Worm (Caenorhabditis elegans) whole organism, early embryonic: ENCODE results near the gene vab-8.

ENCODE experiments used
- B0310.2 ChIP-seq: sonication (generic microtip); optimal IDR thresholded peaks from 2 replicates; lab custom pipeline; 2016; ENCODE audit warnings: mild to moderate bottlenecking, missing genetic modification characterization, missing compliant biosample characterization
- F13C5.2 ChIP-seq: sonication (generic microtip); optimal IDR thresholded peaks from 2 replicates; lab custom pipeline; 2017; ENCODE audit warnings: mild to moderate bottlenecking, missing genetic modification characterization, inconsistent platforms, missing compliant biosample characterization
- aly-1 ChIP-seq: sonication (generic microtip); optimal IDR thresholded peaks from 2 replicates; lab custom pipeline; 2016; ENCODE audit warnings: missing genetic modification characterization, missing compliant biosample characterization
- ama-1 ChIP-seq: fragments of 150-350 bp; optimal IDR thresholded peaks from 2 replicates; lab custom pipeline; 2014
- ceh-13 ChIP-seq: fragments of 200-800 bp; sonication (Bioruptor generic); optimal IDR thresholded peaks from 2 replicates; lab custom pipeline; 2018; ENCODE audit warnings: mild to moderate bottlenecking, missing genetic modification characterization, missing compliant biosample characterization
- ceh-36 ChIP-seq: sonication (generic microtip); optimal IDR thresholded peaks from 2 replicates; lab custom pipeline; 2016; ENCODE audit warnings: missing genetic modification characterization, inconsistent platforms, missing compliant biosample characterization
- ets-7 ChIP-seq: sonication (generic microtip); optimal IDR thresholded peaks from 2 replicates; lab custom pipeline; 2016; ENCODE audit warnings: missing genotype, missing genetic modification characterization, missing compliant biosample characterization
- flt-1 ChIP-seq: fragments of 200-800 bp; sonication (Bioruptor generic); IDR thresholded peaks from 2 replicates; pipeline ENCODE4 v1.3.6; 2022; ENCODE audit warnings: missing genetic modification characterization, missing compliant biosample characterization
- hmbx-1 ChIP-seq: sonication (generic microtip); optimal IDR thresholded peaks from 2 replicates; lab custom pipeline; 2016; ENCODE audit warnings: mild to moderate bottlenecking, missing genetic modification characterization, missing compliant biosample characterization
- hmg-4 ChIP-seq: fragments of 200-800 bp; sonication (Bioruptor generic); optimal IDR thresholded peaks from 2 replicates; lab custom pipeline; 2018; ENCODE audit warnings: mild to moderate bottlenecking, missing genetic modification characterization, missing compliant biosample characterization
- hnd-1 ChIP-seq: sonication (generic microtip); optimal IDR thresholded peaks from 2 replicates; lab custom pipeline; 2016; ENCODE audit warnings: missing genetic modification characterization, missing compliant biosample characterization
- pes-1 ChIP-seq: fragments of 200-800 bp; sonication (Bioruptor generic); IDR thresholded peaks from 2 replicates; pipeline ENCODE4 v1.3.6; 2022; ENCODE audit warnings: missing genetic modification reagents, missing genetic modification characterization, missing compliant biosample characterization
- scrt-1 ChIP-seq: fragments of 200-800 bp; sonication (Bioruptor generic); IDR thresholded peaks from 2 replicates; pipeline ENCODE4 v1.3.6; 2022; ENCODE audit warnings: missing genetic modification characterization, missing compliant biosample characterization
- sea-1 ChIP-seq: fragments of 200-800 bp; sonication (Bioruptor generic); conservative IDR thresholded peaks from 2 replicates; pipeline ENCODE4 v1.3.6; 2022; ENCODE audit warnings: missing genetic modification characterization, missing compliant biosample characterization
- tbx-11 ChIP-seq: fragments of 200-800 bp; sonication (Bioruptor generic); IDR thresholded peaks from 2 replicates; pipeline ENCODE4 v1.3.6; 2022; ENCODE audit warnings: missing genetic modification characterization, missing compliant biosample characterization
- tbx-37 ChIP-seq: fragments of 200-800 bp; sonication (Bioruptor generic); conservative IDR thresholded peaks from 2 replicates; pipeline ENCODE4 v1.3.6; 2022; ENCODE audit warnings: missing genetic modification reagents, missing genetic modification characterization, missing compliant biosample characterization
- tra-4 ChIP-seq: sonication (generic microtip); optimal IDR thresholded peaks from 2 replicates; lab custom pipeline; 2017; ENCODE audit warnings: missing genetic modification characterization, missing compliant biosample characterization

Gene vab-8

DNA sequence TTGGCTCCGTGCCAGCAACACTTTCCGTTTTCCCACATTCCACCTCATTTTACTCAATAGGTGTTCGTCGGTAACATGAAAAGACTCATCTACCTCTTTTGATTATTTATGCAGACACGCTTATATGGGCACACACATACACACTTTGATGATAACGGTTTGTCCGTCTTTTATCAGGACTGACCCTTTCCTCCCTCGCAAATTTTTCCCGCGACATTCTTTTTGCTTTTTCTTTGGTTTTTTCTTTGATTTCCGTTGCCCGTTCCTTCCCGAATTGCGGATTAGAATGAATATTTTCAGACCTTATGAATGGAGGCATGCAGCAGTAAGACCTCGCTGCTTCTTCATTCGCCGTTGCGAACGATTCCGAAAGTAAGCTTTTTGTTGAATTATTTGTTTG lies at the start of gene vab-8:
vab-8 (plus strand) TSS at position 301 of the 400 bp plus-strand sequence.
- no peak for TF ChIP-seq ama-1
- no peak for TF ChIP-seq sea-1
- TF ChIP-seq tbx-37 (GFP tag; lab: Robert Waterston, UW), result no peak
- TF ChIP-seq F13C5.2 (tag; lab: Kevin White, UChicago), result no peak
- TF ChIP-seq tra-4 (tag; lab: Kevin White, UChicago), result no peak
- no peak for TF ChIP-seq hnd-1 (tag; lab: Kevin White, UChicago)
- no peak for TF ChIP-seq tbx-11 (GFP tag; lab: Robert Waterston, UW)
- no peak for TF ChIP-seq flt-1 (GFP tag; lab: Robert Waterston, UW)
- no peak for TF ChIP-seq scrt-1 (GFP tag; lab: Robert Waterston, UW)
- TF ChIP-seq hmbx-1 (tag; lab: Kevin White, UChicago), result no peak
- no peak for TF ChIP-seq pes-1 (GFP tag; lab: Robert Waterston, UW)
- no peak for TF ChIP-seq ceh-36 (tag; lab: Kevin White, UChicago)
- no peak for TF ChIP-seq aly-1 (tag; lab: Kevin White, UChicago)
- no peak for TF ChIP-seq ets-7 (tag; lab: Kevin White, UChicago)
- TF ChIP-seq B0310.2 (tag; lab: Kevin White, UChicago), result no peak
- TF ChIP-seq ceh-13 (GFP tag; lab: Kevin White, UChicago), result no peak
- no peak for TF ChIP-seq hmg-4

DNA sequence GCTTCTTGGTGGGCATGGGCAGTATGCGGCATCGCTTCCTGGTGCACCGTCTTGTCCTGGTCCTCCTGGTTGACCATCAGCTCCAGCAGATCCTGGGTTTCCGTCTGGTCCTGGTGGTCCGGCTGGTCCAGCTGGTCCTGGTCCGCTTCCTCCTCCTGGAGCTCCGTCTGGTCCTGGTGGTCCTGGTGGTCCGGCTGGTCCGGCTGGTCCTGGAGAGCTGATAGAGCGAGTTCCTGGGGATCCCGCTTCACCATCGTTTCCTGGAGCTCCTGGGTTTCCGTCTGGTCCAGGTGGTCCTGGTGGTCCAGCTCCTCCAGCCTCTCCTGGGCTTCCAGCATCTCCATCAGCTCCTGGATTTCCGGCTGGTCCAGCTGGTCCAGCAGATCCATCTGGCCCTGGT lies 46.1 kb upstream of the vab-8 start:
- TF ChIP-seq B0310.2 (tag; lab: Kevin White, UChicago) (no peak), aly-1 (tag; lab: Kevin White, UChicago) (peak; percentile 8)

DNA sequence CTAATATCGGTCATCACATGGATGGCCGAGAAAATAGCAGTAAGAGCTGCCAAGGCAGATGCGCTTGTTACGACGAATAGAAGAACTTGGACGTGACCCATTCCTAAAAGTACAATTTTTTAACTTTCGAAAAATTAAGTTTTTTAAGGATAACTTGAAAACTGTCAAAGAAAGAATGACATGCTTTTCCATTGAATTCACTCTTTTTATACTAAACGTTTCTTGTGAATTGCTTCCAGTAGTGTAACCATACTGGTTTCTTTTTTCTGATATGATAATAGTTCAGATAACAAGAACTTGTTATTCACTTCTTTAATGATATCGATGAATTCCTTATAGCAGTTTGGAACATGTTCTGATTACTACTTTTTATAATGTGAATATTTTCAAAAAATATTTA lies 45.5 kb upstream of the vab-8 start, which contains the start of gene col-37:
col-37 (minus strand) TSS at position 101 of the 400 bp plus-strand sequence.
- no peak for TF ChIP-seq ceh-13 (GFP tag; lab: Kevin White, UChicago)
- TF ChIP-seq pes-1 (GFP tag; lab: Robert Waterston, UW), result no peak
- TF ChIP-seq flt-1 (GFP tag; lab: Robert Waterston, UW), result no peak
- TF ChIP-seq hnd-1 (tag; lab: Kevin White, UChicago), result no peak
- TF ChIP-seq ama-1, result no peak
- no peak for TF ChIP-seq tbx-37 (GFP tag; lab: Robert Waterston, UW)
- TF ChIP-seq hmg-4, result no peak
- TF ChIP-seq hmbx-1 (tag; lab: Kevin White, UChicago), result no peak
- TF ChIP-seq sea-1, result no peak
- no peak for TF ChIP-seq F13C5.2 (tag; lab: Kevin White, UChicago)
- no peak for TF ChIP-seq tbx-11 (GFP tag; lab: Robert Waterston, UW)
- TF ChIP-seq ceh-36 (tag; lab: Kevin White, UChicago), result no peak
- TF ChIP-seq tra-4 (tag; lab: Kevin White, UChicago), result no peak
- no peak for TF ChIP-seq B0310.2 (tag; lab: Kevin White, UChicago)
- TF ChIP-seq ets-7 (tag; lab: Kevin White, UChicago), result no peak
- TF ChIP-seq aly-1 (tag; lab: Kevin White, UChicago), result no peak
- TF ChIP-seq scrt-1 (GFP tag; lab: Robert Waterston, UW), result no peak

DNA sequence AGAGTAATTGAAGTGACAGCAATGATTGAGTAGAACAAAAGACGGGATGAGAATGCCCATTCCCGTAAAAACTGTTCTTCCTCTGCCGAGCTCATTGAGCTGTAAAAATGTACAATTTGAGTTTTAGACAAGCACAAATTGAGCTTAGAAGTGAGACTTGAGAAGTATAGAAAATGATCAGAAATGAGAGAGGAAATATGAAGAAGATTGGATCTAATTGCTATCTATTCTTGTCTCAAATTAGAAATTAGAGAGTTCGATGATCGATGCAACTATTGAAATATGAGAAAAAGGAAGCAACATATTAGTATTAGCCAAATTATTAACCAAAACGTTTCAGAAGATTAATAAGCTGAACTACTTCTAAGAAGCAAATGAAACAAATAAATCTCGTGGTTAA lies 43.0 kb upstream of the vab-8 start, which contains the start of gene ZK863.1:
ZK863.1 (minus strand) TSS at position 101 of the 400 bp plus-strand sequence.
- no peak for TF ChIP-seq sea-1
- TF ChIP-seq ceh-13 (GFP tag; lab: Kevin White, UChicago), result no peak
- no peak for TF ChIP-seq ceh-36 (tag; lab: Kevin White, UChicago)

DNA sequence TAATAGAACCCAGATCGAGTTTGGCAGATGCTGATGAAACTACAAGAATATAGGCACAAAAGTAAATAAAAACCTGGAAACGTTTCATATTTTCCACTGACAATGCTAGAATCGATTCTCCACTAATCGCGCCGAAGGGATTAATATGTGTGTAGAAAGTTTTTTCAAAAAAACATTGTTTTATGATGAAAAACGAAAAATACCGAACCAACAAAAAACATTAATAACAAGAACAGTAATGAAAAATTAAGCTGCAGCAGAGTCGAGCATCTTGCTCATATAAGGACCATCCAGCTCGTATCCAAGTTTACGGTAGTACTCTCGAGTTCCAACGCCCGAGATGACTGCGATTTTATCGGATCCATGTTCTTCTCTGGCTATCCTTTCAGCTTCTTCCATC lies 33.8 kb upstream of the vab-8 start, which contains the start of gene clec-224:
clec-224 (minus strand) TSS at position 101 of the 400 bp plus-strand sequence.
- TF ChIP-seq ceh-13 (GFP tag; lab: Kevin White, UChicago), result no peak
- TF ChIP-seq ceh-36 (tag; lab: Kevin White, UChicago), result peak; percentile 9
- TF ChIP-seq scrt-1 (GFP tag; lab: Robert Waterston, UW), result no peak

DNA sequence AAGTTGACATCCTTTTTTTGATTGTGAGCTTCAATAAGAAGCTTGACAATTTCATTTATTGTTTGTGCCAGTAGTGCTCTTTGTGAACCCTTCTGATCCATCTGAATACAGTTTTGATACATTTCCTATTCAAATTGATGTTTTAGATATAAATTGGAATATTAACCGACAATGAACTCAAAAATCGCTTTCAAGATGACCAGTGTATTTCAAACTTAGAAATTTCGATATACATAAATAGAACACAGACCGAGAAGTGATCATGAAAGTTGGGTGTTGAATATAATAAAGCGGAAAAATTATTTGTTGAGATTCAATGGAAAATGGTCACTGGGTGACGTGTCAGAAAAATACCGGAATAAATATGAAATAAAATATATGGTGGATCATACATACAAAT lies 31.8 kb upstream of the vab-8 start, which contains the start of gene elpc-3:
elpc-3 (minus strand) TSS at position 101 of the 400 bp plus-strand sequence.
- TF ChIP-seq B0310.2 (tag; lab: Kevin White, UChicago) (no peak), sea-1 (no peak), flt-1 (GFP tag; lab: Robert Waterston, UW) (no peak), hmg-4 (no peak), ceh-36 (tag; lab: Kevin White, UChicago) (no peak), hmbx-1 (tag; lab: Kevin White, UChicago) (no peak), pes-1 (GFP tag; lab: Robert Waterston, UW) (no peak), ceh-13 (GFP tag; lab: Kevin White, UChicago) (no peak), ama-1 (no peak), tbx-11 (GFP tag; lab: Robert Waterston, UW) (no peak)

DNA sequence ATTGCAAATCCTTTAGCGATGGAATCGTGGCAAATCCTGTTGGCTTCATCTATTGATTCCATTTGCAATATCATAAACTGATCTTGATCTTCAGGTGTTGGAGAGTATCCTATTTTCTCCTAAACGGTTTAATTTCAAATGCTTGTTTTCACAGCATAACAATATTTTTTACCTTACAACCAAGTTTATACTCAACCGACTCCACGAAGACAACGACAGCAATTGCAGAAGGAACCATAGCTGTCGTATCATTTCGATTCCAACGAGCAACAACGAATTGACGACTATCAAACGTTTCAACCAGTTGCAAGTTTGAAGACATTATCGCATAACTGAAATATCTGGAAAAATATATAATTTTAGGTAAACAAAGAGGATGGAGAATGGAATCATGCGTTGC lies 29.3 kb upstream of the vab-8 start, which contains the start of gene usip-1:
usip-1 (minus strand) TSS at position 341 of the 400 bp plus-strand sequence.
- TF ChIP-seq ceh-36 (tag; lab: Kevin White, UChicago) (no peak), sea-1 (no peak), ama-1 (no peak), hmg-4 (no peak), aly-1 (tag; lab: Kevin White, UChicago) (no peak), pes-1 (GFP tag; lab: Robert Waterston, UW) (no peak), hnd-1 (tag; lab: Kevin White, UChicago) (no peak), F13C5.2 (tag; lab: Kevin White, UChicago) (no peak), ceh-13 (GFP tag; lab: Kevin White, UChicago) (no peak), hmbx-1 (tag; lab: Kevin White, UChicago) (no peak), ets-7 (tag; lab: Kevin White, UChicago) (no peak)
